Worm (Caenorhabditis elegans): ENCODE measurements around the gene nse-4.

DNA sequence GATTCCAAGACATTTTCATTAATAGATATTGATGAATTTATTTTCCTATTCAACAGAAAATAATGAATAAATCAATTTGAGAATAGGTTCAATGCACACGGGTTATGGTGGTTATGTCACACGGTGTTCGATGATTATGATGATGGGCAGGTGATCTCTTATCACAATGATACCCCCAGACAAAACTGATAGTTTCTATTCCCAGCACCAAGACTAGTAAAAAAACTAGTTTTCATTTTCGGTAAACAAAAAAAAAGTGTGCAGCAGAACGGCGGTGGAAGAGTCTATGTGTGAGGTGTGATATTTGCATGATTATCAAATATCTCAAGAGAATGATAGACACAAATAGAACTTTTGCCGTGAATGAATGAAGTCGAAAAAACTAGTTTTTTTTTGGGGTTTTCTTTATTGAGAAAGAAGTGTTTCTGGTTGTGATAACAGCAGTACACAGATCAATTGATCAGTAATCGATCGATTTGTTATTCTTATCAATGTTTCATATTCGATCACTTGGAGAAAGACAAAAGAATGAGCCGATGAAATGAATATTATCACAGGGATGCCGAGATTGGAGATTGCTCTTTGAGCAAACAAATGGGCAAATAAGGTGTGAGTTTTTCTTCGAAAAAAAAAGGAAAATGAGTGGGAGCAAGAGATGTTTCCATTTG is 7.4 kb downstream of the nse-4 start:
- TF ChIP-seq unc-55 (GFP tag; optimal IDR thresholded peaks at IDR 0.05), result no peak
- TF ChIP-seq ama-1 (optimal IDR thresholded peaks at IDR 0.05), result no peak
- TF ChIP-seq nhr-23 (tag; optimal IDR thresholded peaks at IDR 0.05), result no peak
- no peak for TF ChIP-seq snpc-4 (tag; optimal IDR thresholded peaks at IDR 0.05)

All from whole organism, L2 larva.